Worm (Caenorhabditis elegans): Measurements from ENCODE around the gene fbxc-22.
"Not testable (repeated sequence)": the region's sequence is repeated elsewhere in the genome, so short reads cannot be mapped to it uniquely, and the experiment has no call there.

The fbxc-22 gene

ce11 chrII:1663516-1663915 is 27.4 kb downstream of the fbxc-22 start, which contains the start of gene duxl-1 (continued):
- TF ChIP-seq fos-1 (tag; optimal IDR thresholded peaks at IDR 0.05) (no peak), unc-39 (tag; optimal IDR thresholded peaks at IDR 0.05) (no peak), unc-62 (GFP tag; optimal IDR thresholded peaks at IDR 0.05 in 1 of 2) (peak in 1 of 2 experiments; percentile 81), unc-62 (tag; optimal IDR thresholded peaks at IDR 0.05) (no peak), hlh-11 (tag; optimal IDR thresholded peaks at IDR 0.05) (peak; percentile 65), fkh-10 (GFP tag; optimal IDR thresholded peaks at IDR 0.05) (no peak), pqm-1 (tag; optimal IDR thresholded peaks at IDR 0.05) (peak; percentile 16), nhr-11 (tag; optimal IDR thresholded peaks at IDR 0.05) (no peak), F26F4.8 (GFP tag; conservative IDR thresholded peaks at IDR 0.05) (no peak), hif-1 (tag; optimal IDR thresholded peaks at IDR 0.05) (peak in 1 of 2 experiments; percentile 86), skn-1 (tag; optimal IDR thresholded peaks at IDR 0.05) (no peak)

ce11 chrII:1662881-1663280 is 28.0 kb downstream of the fbxc-22 start, which contains the start of gene ZC204.14:
ZC204.14 (minus strand) TSS chrII:1662949.
- no peak for TF ChIP-seq nhr-76 (tag; optimal IDR thresholded peaks at IDR 0.05)
- no peak for TF ChIP-seq lin-39 (tag; optimal IDR thresholded peaks at IDR 0.05)
- no peak for TF ChIP-seq zfp-2 (tag; optimal IDR thresholded peaks at IDR 0.05)
- no peak for TF ChIP-seq ZK546.5 (tag; optimal IDR thresholded peaks at IDR 0.05)
- TF ChIP-seq dmd-8 (GFP tag; IDR thresholded peaks at IDR 0.05): no peak
- peak; percentile 51 for TF ChIP-seq mes-2 (tag; optimal IDR thresholded peaks at IDR 0.05; ENCODE audit: poor library complexity, severe bottlenecking)
- TF ChIP-seq lin-29 (GFP tag; IDR thresholded peaks at IDR 0.05): no peak
- TF ChIP-seq R02D3.7 (tag; optimal IDR thresholded peaks at IDR 0.05): no peak
- no peak for TF ChIP-seq nhr-41 (GFP tag; IDR thresholded peaks at IDR 0.05)
- no peak for TF ChIP-seq ceh-62 (tag; optimal IDR thresholded peaks at IDR 0.05)
- no peak for TF ChIP-seq mdt-29 (GFP tag; IDR thresholded peaks at IDR 0.05)
- TF ChIP-seq ztf-7 (tag; optimal IDR thresholded peaks at IDR 0.05): no peak
- no peak for TF ChIP-seq vab-7 (GFP tag; IDR thresholded peaks at IDR 0.05)
- no peak for TF ChIP-seq ctbp-1 (GFP tag; IDR thresholded peaks at IDR 0.05)
- TF ChIP-seq attf-4 (tag; optimal IDR thresholded peaks at IDR 0.05): no peak
- peak in 1 of 2 experiments; percentile 46 for TF ChIP-seq lsy-2 (tag; optimal IDR thresholded peaks at IDR 0.05)
- TF ChIP-seq fos-1 (tag; optimal IDR thresholded peaks at IDR 0.05): no peak

- TF ChIP-seq T26A8.4 (GFP tag; IDR thresholded peaks at IDR 0.05) (0 out of 2 replicates have a peak, but pooled peaks have one; percentile 43), Y48G9A.11 (GFP tag; IDR thresholded peaks at IDR 0.05) (peak; percentile 72), dmd-6 (GFP tag; IDR thresholded peaks at IDR 0.05) (peak; percentile 23; the same call in 1 of the 2 replicates), tra-1 (GFP tag; IDR thresholded peaks at IDR 0.05) (0 out of 2 replicates have a peak, but pooled peaks have one; percentile 16), duxl-1 (tag; optimal IDR thresholded peaks at IDR 0.05; ENCODE audit: poor library complexity) (peak; percentile 51), hmg-1.1 (GFP tag; IDR thresholded peaks at IDR 0.05) (peak; percentile 49), mes-2 (tag; optimal IDR thresholded peaks at IDR 0.05; ENCODE audit: poor library complexity, severe bottlenecking) (peak; percentile 26), D1046.2 (GFP tag; IDR thresholded peaks at IDR 0.05) (0 out of 2 replicates have a peak, but pooled peaks have one; percentile 24)
Measured at ce11 chrII:1661300-1661838, 29.5 kb downstream of the fbxc-22 start.

- not testable (repeated sequence) for TF ChIP-seq mep-1 (tag; optimal IDR thresholded peaks at IDR 0.05); sdz-12 (GFP tag; optimal IDR thresholded peaks at IDR 0.05); tra-1 (GFP tag; IDR thresholded peaks at IDR 0.05)
Measured at ce11 chrII:1660888-1661287, 30.0 kb downstream of the fbxc-22 start, which contains the start of gene ZC204.13. ZC204.13 (minus strand) TSS chrII:1660988.

All from whole organism, L4 larva.